Worm (Caenorhabditis elegans) whole organism, L4 larva: ENCODE data around the gene T24C2.5.
A peak's percentile ranks its signal among the peaks of the same experiment; 100 is the strongest.

Source experiments
- lin-15B ChIP-seq: fragments of 150-350 bp; sonication (generic microtip); optimal IDR thresholded peaks from 3 replicates; lab custom pipeline; 2014; ENCODE audit warnings: missing biosample characterization, missing genetic modification characterization
- lsy-2 ChIP-seq, 2 experiments: fragments of 150-350 bp in 1 of 2; sonication (generic microtip) in 1 of 2; optimal IDR thresholded peaks; 2 replicates each; lab custom pipeline; 2014 to 2017; ENCODE audit warnings: missing biosample characterization in 2 of 2, missing genetic modification characterization in 2 of 2
- mdl-1 ChIP-seq, 2 experiments: fragments of 150-350 bp in 1 of 2; sonication (generic microtip) in 1 of 2; optimal IDR thresholded peaks; 2 replicates each; lab custom pipeline; 2014 to 2017; ENCODE audit warnings: missing biosample characterization in 2 of 2, missing genetic modification characterization in 2 of 2
- mxl-3 ChIP-seq: fragments of 200-800 bp; sonication (Bioruptor generic); optimal IDR thresholded peaks from 2 replicates; lab custom pipeline; 2018; ENCODE audit warnings: mild to moderate bottlenecking, missing genetic modification characterization, missing compliant biosample characterization
- skn-1 ChIP-seq: fragments of 150-350 bp; optimal IDR thresholded peaks from 2 replicates; lab custom pipeline; 2014; ENCODE audit warnings: missing biosample characterization, missing genetic modification characterization
- spr-3 ChIP-seq: fragments of 200-800 bp; sonication (Bioruptor generic); optimal IDR thresholded peaks from 2 replicates; lab custom pipeline; 2018; ENCODE audit warnings: mild to moderate bottlenecking, missing genetic modification characterization, missing compliant biosample characterization
- ztf-7 ChIP-seq: fragments of 150-350 bp; optimal IDR thresholded peaks from 2 replicates; lab custom pipeline; 2014; ENCODE audit warnings: missing biosample characterization, missing genetic modification characterization

DNA sequence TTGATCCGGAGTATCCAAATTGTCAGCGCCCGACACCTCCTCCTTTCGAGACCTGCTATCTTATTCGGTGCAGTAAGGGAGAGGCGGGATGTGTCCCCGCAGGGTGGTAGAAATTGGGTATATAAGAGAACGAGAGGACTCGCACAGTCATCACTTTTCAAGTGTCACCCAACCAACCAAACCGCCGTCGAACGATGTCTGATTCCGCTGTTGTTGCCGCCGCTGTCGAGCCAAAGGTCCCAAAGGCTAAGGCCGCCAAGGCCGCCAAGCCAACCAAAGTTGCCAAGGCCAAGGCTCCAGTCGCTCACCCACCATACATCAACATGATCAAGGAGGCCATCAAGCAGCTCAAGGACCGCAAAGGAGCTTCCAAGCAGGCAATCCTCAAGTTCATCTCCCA is 44.3 kb upstream of the T24C2.5 start, which contains the start of gene his-24:
- TF ChIP-seq mxl-3 (GFP tag; lab: Kevin White, UChicago) (peak; percentile 56), spr-3 (no peak), lsy-2 (tag; optimal IDR thresholded peaks at IDR 0.05; lab: Kevin White, UChicago) (peak in 1 of 2 experiments; percentile 70), ztf-7 (peak; percentile 20), lin-15B (no peak), skn-1 (no peak), mdl-1 (tag; optimal IDR thresholded peaks at IDR 0.05; lab: Kevin White, UChicago) (peak in 1 of 2 experiments; percentile 32)
